Worm (Caenorhabditis elegans) whole organism, L2 larva: ENCODE results near the gene Y45F10C.6.

Experiments used
- C34F6.9 ChIP-seq: fragments of 150-350 bp; optimal IDR thresholded peaks from 2 replicates; lab custom pipeline; 2014; ENCODE audit warnings: missing biosample characterization, missing genetic modification characterization
- F13H6.1 ChIP-seq: sonication (generic microtip); optimal IDR thresholded peaks from 2 replicates; lab custom pipeline; 2016; ENCODE audit warnings: missing genetic modification characterization, missing compliant biosample characterization
- R02D3.7 ChIP-seq: fragments of 150-350 bp; optimal IDR thresholded peaks from 2 replicates; lab custom pipeline; 2014; ENCODE audit warnings: missing biosample characterization, missing genetic modification characterization
- Y55F3AM.14 ChIP-seq: fragments of 200-800 bp; sonication (Bioruptor generic); optimal IDR thresholded peaks from 2 replicates; lab custom pipeline; 2018; ENCODE audit warnings: mild to moderate bottlenecking, missing genetic modification characterization, missing compliant biosample characterization
- ZK546.5 ChIP-seq: sonication (generic microtip); optimal IDR thresholded peaks from 2 replicates; lab custom pipeline; 2017; ENCODE audit warnings: missing biosample characterization, missing genetic modification characterization
- alr-1 ChIP-seq: fragments of 150-350 bp; optimal IDR thresholded peaks from 2 replicates; lab custom pipeline; 2014; ENCODE audit warnings: missing biosample characterization, missing genetic modification characterization
- aly-2 ChIP-seq: fragments of 150-350 bp; optimal IDR thresholded peaks from 2 replicates; lab custom pipeline; 2014; ENCODE audit warnings: missing biosample characterization, missing genetic modification characterization
- ama-1 ChIP-seq: fragments of 150-350 bp; optimal IDR thresholded peaks from 2 replicates; lab custom pipeline; 2018; ENCODE audit warnings: inconsistent platforms
- blmp-1 ChIP-seq: sonication (generic microtip); optimal IDR thresholded peaks from 2 replicates; lab custom pipeline; 2017; ENCODE audit warnings: missing genetic modification characterization, mild to moderate bottlenecking, missing compliant biosample characterization, antibody characterized with exemption, moderate library complexity; ENCODE audit not compliant: insufficient read depth
- ceh-16 ChIP-seq: fragments of 150-350 bp; optimal IDR thresholded peaks from 2 replicates; lab custom pipeline; 2014; ENCODE audit warnings: missing biosample characterization, missing genetic modification characterization
- ceh-82 ChIP-seq: fragments of 150-350 bp; optimal IDR thresholded peaks from 2 replicates; lab custom pipeline; 2014; ENCODE audit warnings: missing biosample characterization, missing genetic modification characterization
- crh-2 ChIP-seq: sonication (generic microtip); optimal IDR thresholded peaks from 2 replicates; lab custom pipeline; 2017; ENCODE audit warnings: missing biosample characterization, missing genetic modification characterization
- dmd-4 ChIP-seq: sonication (generic microtip); optimal IDR thresholded peaks from 2 replicates; lab custom pipeline; 2017; ENCODE audit warnings: missing biosample characterization, missing genetic modification characterization
- egl-27 ChIP-seq: sonication (generic microtip); optimal IDR thresholded peaks from 3 replicates; lab custom pipeline; 2017; ENCODE audit warnings: missing biosample characterization, missing genetic modification reagents, missing genetic modification characterization
- elt-1 ChIP-seq: fragments of 150-350 bp; optimal IDR thresholded peaks from 2 replicates; lab custom pipeline; 2014; ENCODE audit warnings: missing biosample characterization, missing genetic modification characterization
- elt-3 ChIP-seq: sonication (generic microtip); optimal IDR thresholded peaks from 2 replicates; lab custom pipeline; 2017; ENCODE audit warnings: missing biosample characterization, missing genetic modification characterization
- fos-1 ChIP-seq: fragments of 150-350 bp; optimal IDR thresholded peaks from 2 replicates; lab custom pipeline; 2014; ENCODE audit warnings: missing biosample characterization, missing genetic modification characterization
- gmeb-1 ChIP-seq: fragments of 150-350 bp; optimal IDR thresholded peaks from 2 replicates; lab custom pipeline; 2014; ENCODE audit warnings: missing biosample characterization, missing genetic modification characterization
- lin-11 ChIP-seq: fragments of 150-350 bp; sonication (generic microtip); optimal IDR thresholded peaks from 2 replicates; lab custom pipeline; 2014; ENCODE audit warnings: missing biosample characterization, missing genetic modification characterization, inconsistent platforms, mixed read lengths
- lin-13 ChIP-seq: fragments of 150-350 bp; optimal IDR thresholded peaks from 2 replicates; lab custom pipeline; 2014; ENCODE audit warnings: missing biosample characterization, missing genetic modification reagents, missing genetic modification characterization
- lin-39 ChIP-seq: fragments of 150-350 bp; optimal IDR thresholded peaks from 2 replicates; lab custom pipeline; 2014; ENCODE audit warnings: missing biosample characterization, missing genetic modification reagents, missing genetic modification characterization
- lsy-2 ChIP-seq, 2 experiments: fragments of 150-350 bp in 1 of 2; sonication (generic microtip) in 1 of 2; optimal IDR thresholded peaks; 2 replicates each; lab custom pipeline; 2014 to 2017; ENCODE audit warnings: missing biosample characterization in 2 of 2, missing genetic modification characterization in 2 of 2
- mab-5 ChIP-seq: fragments of 150-350 bp; optimal IDR thresholded peaks from 2 replicates; lab custom pipeline; 2014; ENCODE audit warnings: missing biosample characterization, missing genetic modification characterization
- mbf-1 ChIP-seq: sonication (generic microtip); optimal IDR thresholded peaks from 2 replicates; lab custom pipeline; 2017; ENCODE audit warnings: missing biosample characterization, missing genetic modification characterization
- mdl-1 ChIP-seq, 2 experiments: fragments of 150-350 bp in 1 of 2; sonication (generic microtip) in 1 of 2; optimal IDR thresholded peaks; 2 replicates each; lab custom pipeline; 2017; ENCODE audit warnings: missing biosample characterization in 2 of 2, missing genetic modification characterization in 2 of 2
- nhr-10 ChIP-seq: sonication (generic microtip); optimal IDR thresholded peaks from 2 replicates; lab custom pipeline; 2017; ENCODE audit warnings: missing biosample characterization, missing genetic modification characterization
- nhr-11 ChIP-seq: fragments of 150-350 bp; optimal IDR thresholded peaks from 2 replicates; lab custom pipeline; 2014; ENCODE audit warnings: missing biosample characterization, missing genetic modification characterization
- nhr-12 ChIP-seq: fragments of 150-350 bp; optimal IDR thresholded peaks from 2 replicates; lab custom pipeline; 2014; ENCODE audit warnings: missing biosample characterization, missing genetic modification characterization
- nhr-129 ChIP-seq: fragments of 150-350 bp; optimal IDR thresholded peaks from 2 replicates; lab custom pipeline; 2014; ENCODE audit warnings: missing biosample characterization, missing genetic modification characterization
- nhr-21 ChIP-seq: fragments of 150-350 bp; optimal IDR thresholded peaks from 2 replicates; lab custom pipeline; 2014; ENCODE audit warnings: missing biosample characterization, missing genetic modification characterization
- nhr-23 ChIP-seq: fragments of 150-350 bp; optimal IDR thresholded peaks from 2 replicates; lab custom pipeline; 2014; ENCODE audit warnings: missing biosample characterization, missing genetic modification reagents, missing genetic modification characterization
- nhr-237 ChIP-seq: fragments of 150-350 bp; optimal IDR thresholded peaks from 2 replicates; lab custom pipeline; 2014; ENCODE audit warnings: missing biosample characterization, missing genetic modification characterization
- nhr-25 ChIP-seq: fragments of 150-350 bp; sonication (generic microtip); optimal IDR thresholded peaks from 3 replicates; lab custom pipeline; 2014; ENCODE audit warnings: missing biosample characterization, missing genetic modification characterization
- nhr-6 ChIP-seq: fragments of 150-350 bp; optimal IDR thresholded peaks from 2 replicates; lab custom pipeline; 2014; ENCODE audit warnings: missing biosample characterization, missing genetic modification characterization
- nhr-77 ChIP-seq: fragments of 150-350 bp; optimal IDR thresholded peaks from 2 replicates; lab custom pipeline; 2014; ENCODE audit warnings: missing biosample characterization, missing genetic modification characterization
- peb-1 ChIP-seq: fragments of 150-350 bp; optimal IDR thresholded peaks from 2 replicates; lab custom pipeline; 2014; ENCODE audit warnings: missing biosample characterization, missing genetic modification characterization
- sem-4 ChIP-seq: fragments of 150-350 bp; optimal IDR thresholded peaks from 2 replicates; lab custom pipeline; 2014; ENCODE audit warnings: missing biosample characterization, missing genetic modification reagents, missing genetic modification characterization
- skn-1 ChIP-seq: sonication (generic microtip); optimal IDR thresholded peaks from 2 replicates; lab custom pipeline; 2017; ENCODE audit warnings: missing biosample characterization, missing genetic modification characterization
- sma-3 ChIP-seq: sonication (generic microtip); optimal IDR thresholded peaks from 2 replicates; lab custom pipeline; 2016; ENCODE audit warnings: missing genetic modification reagents, missing genetic modification characterization, missing compliant biosample characterization
- sma-9 ChIP-seq, 2 experiments: fragments of 150-350 bp in 1 of 2; sonication (generic microtip) in 1 of 2; optimal IDR thresholded peaks; 2 replicates each; lab custom pipeline; 2014 to 2016; ENCODE audit warnings: missing genetic modification characterization in 2 of 2, mild to moderate bottlenecking in 1 of 2, missing biosample characterization in 1 of 2, missing compliant biosample characterization in 1 of 2, missing genetic modification reagents in 1 of 2, moderate library complexity in 1 of 2
- snpc-4 ChIP-seq: fragments of 150-350 bp; optimal IDR thresholded peaks from 2 replicates; lab custom pipeline; 2014; ENCODE audit warnings: missing biosample characterization, missing genetic modification characterization
- unc-39 ChIP-seq: fragments of 150-350 bp; optimal IDR thresholded peaks from 2 replicates; lab custom pipeline; 2014; ENCODE audit warnings: missing biosample characterization, missing genetic modification characterization
- unc-55 ChIP-seq: fragments of 150-350 bp; sonication (generic microtip); optimal IDR thresholded peaks from 3 replicates; lab custom pipeline; 2014; ENCODE audit warnings: missing biosample characterization, missing genetic modification reagents, missing genetic modification characterization
- unc-62 ChIP-seq: fragments of 150-350 bp; optimal IDR thresholded peaks from 2 replicates; lab custom pipeline; 2014; ENCODE audit warnings: missing biosample characterization, missing genetic modification reagents, missing genetic modification characterization
- zag-1 ChIP-seq: fragments of 150-350 bp; optimal IDR thresholded peaks from 2 replicates; lab custom pipeline; 2014; ENCODE audit warnings: missing biosample characterization, missing genetic modification characterization
- ztf-1 ChIP-seq: fragments of 200-800 bp; sonication (Bioruptor generic); conservative IDR thresholded peaks from 2 replicates; pipeline ENCODE4 v1.3.6; 2022; ENCODE audit warnings: missing genetic modification characterization, missing compliant biosample characterization
- ztf-11 ChIP-seq: sonication (generic microtip); optimal IDR thresholded peaks from 2 replicates; lab custom pipeline; 2017; ENCODE audit warnings: missing biosample characterization, missing genetic modification characterization
- ztf-4 ChIP-seq: fragments of 150-350 bp; optimal IDR thresholded peaks from 2 replicates; lab custom pipeline; 2014; ENCODE audit warnings: missing biosample characterization, missing genetic modification characterization

Gene Y45F10C.6

ce11 chrIV:13679495-13679894, 27.4 kb downstream of the Y45F10C.6 start:
- no peak for TF ChIP-seq lin-39 (tag; lab: Kevin White, UChicago)
- no peak for TF ChIP-seq lsy-2 (tag; optimal IDR thresholded peaks at IDR 0.05; lab: Kevin White, UChicago)
- no peak for TF ChIP-seq fos-1
- no peak for TF ChIP-seq unc-62 (GFP tag; lab: Kevin White, UChicago)
- TF ChIP-seq unc-39 (tag; lab: Kevin White, UChicago), result no peak
- TF ChIP-seq nhr-11 (tag; lab: Kevin White, UChicago), result no peak
- TF ChIP-seq lin-11 (tag; lab: Kevin White, UChicago), result no peak
- TF ChIP-seq gmeb-1 (tag; lab: Kevin White, UChicago), result no peak
- no peak for TF ChIP-seq nhr-237 (tag; lab: Kevin White, UChicago)
- TF ChIP-seq nhr-21, result no peak
- TF ChIP-seq elt-1 (tag; lab: Kevin White, UChicago), result no peak
- no peak for TF ChIP-seq ztf-1 (GFP tag; lab: Robert Waterston, UW)
- no peak for TF ChIP-seq ceh-16 (tag; lab: Kevin White, UChicago)
- no peak for TF ChIP-seq crh-2 (tag; lab: Kevin White, UChicago)
- no peak for TF ChIP-seq nhr-25 (tag; lab: Kevin White, UChicago)
- no peak for TF ChIP-seq ama-1 (lab: Kevin White, UChicago)
- TF ChIP-seq peb-1 (tag; lab: Kevin White, UChicago), result no peak

DNA sequence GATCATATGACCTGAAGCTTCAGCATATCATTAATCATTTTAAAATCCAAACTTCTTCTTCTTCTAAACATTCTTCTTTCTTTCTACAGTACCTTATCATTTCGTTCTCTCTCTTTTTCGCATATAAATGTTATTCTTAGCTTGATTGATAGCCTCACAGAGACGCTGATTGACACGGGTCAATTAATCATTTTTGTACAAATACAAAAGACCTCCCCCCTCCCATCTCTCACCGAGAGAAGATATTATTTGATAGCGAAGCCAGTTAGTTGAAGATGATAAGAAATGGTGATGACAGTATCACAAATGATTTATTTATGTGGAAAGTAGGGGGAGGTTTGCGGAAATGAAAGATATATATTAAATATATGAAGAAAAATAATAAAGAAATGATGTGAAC, 30.6 kb downstream of the Y45F10C.6 start:
- TF ChIP-seq nhr-21 (peak; percentile 91), ama-1 (lab: Kevin White, UChicago) (no peak), mab-5 (tag; lab: Kevin White, UChicago) (peak; percentile 89), ztf-4 (tag; lab: Kevin White, UChicago) (no peak), peb-1 (tag; lab: Kevin White, UChicago) (no peak), zag-1 (tag; lab: Kevin White, UChicago) (no peak), nhr-25 (tag; lab: Kevin White, UChicago) (peak; percentile 89), C34F6.9 (tag; lab: Kevin White, UChicago) (no peak), nhr-237 (tag; lab: Kevin White, UChicago) (no peak), nhr-12 (tag; lab: Kevin White, UChicago) (no peak), sma-3 (peak; percentile 83), fos-1 (peak; percentile 64), crh-2 (tag; lab: Kevin White, UChicago) (peak; percentile 57), ztf-1 (GFP tag; lab: Robert Waterston, UW) (no peak), lin-39 (tag; lab: Kevin White, UChicago) (no peak), snpc-4 (tag; lab: Kevin White, UChicago) (no peak), unc-62 (GFP tag; lab: Kevin White, UChicago) (peak; percentile 86), sma-9 (GFP tag; optimal IDR thresholded peaks at IDR 0.05; lab: Kevin White, UChicago) (no peak), sma-9 (tag; optimal IDR thresholded peaks at IDR 0.05; lab: Kevin White, UChicago) (no peak), Y55F3AM.14 (GFP tag; lab: Kevin White, UChicago) (no peak), nhr-10 (no peak), nhr-23 (tag; lab: Kevin White, UChicago) (no peak), aly-2 (no peak), unc-55 (GFP tag; lab: Kevin White, UChicago) (no peak), lin-11 (tag; lab: Kevin White, UChicago) (no peak), gmeb-1 (tag; lab: Kevin White, UChicago) (peak; percentile 47), R02D3.7 (tag; lab: Kevin White, UChicago) (no peak), mdl-1 (tag; optimal IDR thresholded peaks at IDR 0.05; lab: Kevin White, UChicago) (no peak), F13H6.1 (tag; lab: Kevin White, UChicago) (peak; percentile 17), blmp-1 (peak; percentile 34), nhr-6 (no peak), alr-1 (tag; lab: Kevin White, UChicago) (no peak), ceh-82 (tag; lab: Kevin White, UChicago) (no peak), elt-1 (tag; lab: Kevin White, UChicago) (no peak), dmd-4 (tag; lab: Kevin White, UChicago) (no peak), ZK546.5 (tag; lab: Kevin White, UChicago) (no peak), lsy-2 (tag; optimal IDR thresholded peaks at IDR 0.05; lab: Kevin White, UChicago) (peak in 1 of 2 experiments; percentile 68), mbf-1 (tag; lab: Kevin White, UChicago) (no peak), sem-4 (tag; lab: Kevin White, UChicago) (no peak), unc-39 (tag; lab: Kevin White, UChicago) (no peak), elt-3 (no peak), nhr-77 (no peak), nhr-11 (tag; lab: Kevin White, UChicago) (no peak), ztf-11 (tag; lab: Kevin White, UChicago) (no peak), egl-27 (peak; percentile 60), ceh-16 (tag; lab: Kevin White, UChicago) (no peak), nhr-129 (peak; percentile 13), lin-13 (GFP tag; lab: Kevin White, UChicago) (no peak), skn-1 (tag; lab: Kevin White, UChicago) (no peak)
- TF ChIP-seq, all 48 proteins: peak for 13
